Worm (Caenorhabditis elegans): ENCODE results near the gene Y54G2A.57.

DNA sequence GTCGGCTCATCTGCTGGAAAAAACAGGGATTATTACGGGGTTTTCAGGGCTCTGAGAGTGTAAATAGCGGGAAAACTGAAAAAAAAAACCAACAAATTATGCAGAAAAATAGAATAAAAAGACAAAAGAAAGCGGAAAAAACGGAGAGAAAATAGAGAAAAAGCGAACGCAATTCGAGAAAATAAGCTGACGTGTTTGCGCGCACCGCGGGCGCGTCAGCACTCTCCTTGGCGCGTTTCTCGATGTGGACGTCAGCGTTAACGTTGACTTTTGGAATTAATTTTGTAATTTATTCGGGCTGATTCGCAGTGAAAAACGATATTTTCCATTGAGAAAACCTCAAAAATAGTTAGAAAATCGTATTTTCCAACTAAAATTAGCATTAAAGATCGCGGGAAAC is 41.3 kb upstream of the Y54G2A.57 start, which contains the start of gene manf-1:
- TF ChIP-seq hnd-1 (tag; optimal IDR thresholded peaks at IDR 0.05) (no peak), ama-1 (optimal IDR thresholded peaks at IDR 0.05) (no peak), hmbx-1 (tag; optimal IDR thresholded peaks at IDR 0.05) (no peak), flt-1 (GFP tag; IDR thresholded peaks at IDR 0.05) (no peak), F13C5.2 (tag; optimal IDR thresholded peaks at IDR 0.05) (no peak), ets-7 (tag; optimal IDR thresholded peaks at IDR 0.05) (no peak), ceh-13 (GFP tag; optimal IDR thresholded peaks at IDR 0.05) (no peak)

All from whole organism, early embryonic.